Worm (Caenorhabditis elegans) whole organism, L4 larva: ENCODE data around the gene aex-4.

Experiments
- F10B5.3 ChIP-seq: sonication (generic microtip); optimal IDR thresholded peaks from 2 replicates; lab custom pipeline; 2016; ENCODE audit warnings: mild to moderate bottlenecking, missing genetic modification characterization, missing compliant biosample characterization
- F26F4.8 ChIP-seq: fragments of 200-800 bp; sonication (Bioruptor generic); conservative IDR thresholded peaks from 2 replicates; pipeline ENCODE4 v1.3.6; 2022; ENCODE audit warnings: missing genetic modification characterization, missing compliant biosample characterization
- F37D6.2 ChIP-seq: sonication (generic microtip); optimal IDR thresholded peaks from 2 replicates; lab custom pipeline; 2016; ENCODE audit warnings: mild to moderate bottlenecking, missing genetic modification characterization, missing compliant biosample characterization
- F44E2.7 ChIP-seq: fragments of 200-800 bp; sonication (Bioruptor generic); IDR thresholded peaks from 2 replicates; pipeline ENCODE4 v2.1.2; 2022; ENCODE audit warnings: missing genetic modification characterization, missing compliant biosample characterization
- Y5F2A.4 ChIP-seq: fragments of 200-800 bp; sonication (Bioruptor generic); optimal IDR thresholded peaks from 2 replicates; lab custom pipeline; 2018; ENCODE audit warnings: mild to moderate bottlenecking, missing genetic modification characterization, missing compliant biosample characterization
- Y75B8A.6 ChIP-seq: fragments of 200-800 bp; sonication (Bioruptor generic); IDR thresholded peaks from 2 replicates; pipeline ENCODE4 v1.3.6; 2022; ENCODE audit warnings: missing genetic modification reagents, missing genetic modification characterization, missing compliant biosample characterization
- aha-1 ChIP-seq: fragments of 150-350 bp; peaks from one replicate; lab custom pipeline; 2014; ENCODE audit warnings: missing biosample characterization, missing genetic modification characterization
- attf-4 ChIP-seq: sonication (generic microtip); optimal IDR thresholded peaks from 3 replicates; lab custom pipeline; 2017; ENCODE audit warnings: missing biosample characterization, missing genetic modification characterization
- ceh-20 ChIP-seq: fragments of 200-800 bp; sonication (Bioruptor generic); IDR thresholded peaks from 2 replicates; pipeline ENCODE4 v1.3.6; 2022; ENCODE audit warnings: missing genetic modification reagents, missing genetic modification characterization, missing compliant biosample characterization
- ceh-32 ChIP-seq: sonication (generic microtip); optimal IDR thresholded peaks from 2 replicates; lab custom pipeline; 2016; ENCODE audit warnings: mild to moderate bottlenecking, missing genetic modification characterization, missing compliant biosample characterization; ENCODE audit not compliant: poor library complexity
- ceh-44 ChIP-seq: fragments of 200-800 bp; sonication (Bioruptor generic); IDR thresholded peaks from 2 replicates; pipeline ENCODE4 v1.3.6; 2022; ENCODE audit warnings: missing genetic modification reagents, missing genetic modification characterization, missing compliant biosample characterization
- ctbp-1 ChIP-seq: fragments of 200-800 bp; sonication (Bioruptor generic); IDR thresholded peaks from 2 replicates; pipeline ENCODE4 v1.3.6; 2022; ENCODE audit warnings: missing genetic modification reagents, missing genetic modification characterization, missing compliant biosample characterization
- daf-16 ChIP-seq, 3 experiments: sonication (generic microtip); optimal IDR thresholded peaks; 2 replicates each; lab custom pipeline; 2016 to 2017; ENCODE audit warnings: missing genetic modification characterization in 3 of 3, missing genetic modification reagents in 3 of 3, mild to moderate bottlenecking in 2 of 3, missing compliant biosample characterization in 2 of 3, missing biosample characterization in 1 of 3, moderate library complexity in 1 of 3
- dmd-6 ChIP-seq: fragments of 200-800 bp; sonication (Bioruptor generic); IDR thresholded peaks from 2 replicates; pipeline ENCODE4 v1.3.6; 2022; ENCODE audit warnings: missing genetic modification reagents, missing genetic modification characterization, missing compliant biosample characterization
- dmd-8 ChIP-seq: fragments of 200-800 bp; sonication (Bioruptor generic); IDR thresholded peaks from 2 replicates; pipeline ENCODE4 v1.3.6; 2022; ENCODE audit warnings: missing genetic modification characterization, missing compliant biosample characterization
- fos-1 ChIP-seq: fragments of 150-350 bp; optimal IDR thresholded peaks from 2 replicates; lab custom pipeline; 2014; ENCODE audit warnings: missing biosample characterization, missing genetic modification characterization
- hif-1 ChIP-seq, 2 experiments: sonication (generic microtip); optimal IDR thresholded peaks; 2 replicates each; lab custom pipeline; 2016 to 2017; ENCODE audit warnings: missing compliant biosample characterization in 2 of 2, missing genetic modification characterization in 2 of 2, missing genetic modification reagents in 2 of 2, missing genotype in 2 of 2, mild to moderate bottlenecking in 1 of 2
- hlh-11 ChIP-seq: fragments of 200-800 bp; sonication (Bioruptor generic); optimal IDR thresholded peaks from 2 replicates; lab custom pipeline; 2018; ENCODE audit warnings: mild to moderate bottlenecking, missing genetic modification characterization, missing compliant biosample characterization
- hlh-30 ChIP-seq: sonication (generic microtip); optimal IDR thresholded peaks from 2 replicates; lab custom pipeline; 2017; ENCODE audit warnings: antibody characterized with exemption, mild to moderate bottlenecking, missing genetic modification characterization, missing compliant biosample characterization; ENCODE audit not compliant: insufficient read depth
- hmg-1.1 ChIP-seq: fragments of 200-800 bp; sonication (Bioruptor generic); IDR thresholded peaks from 2 replicates; pipeline ENCODE4 v1.3.6; 2022; ENCODE audit warnings: missing genetic modification reagents, missing genetic modification characterization, missing compliant biosample characterization
- lim-7 ChIP-seq: fragments of 200-800 bp; sonication (Bioruptor generic); IDR thresholded peaks from 2 replicates; pipeline ENCODE4 v1.3.6; 2022; ENCODE audit warnings: missing genetic modification characterization, missing compliant biosample characterization
- lin-13 ChIP-seq: fragments of 150-350 bp; optimal IDR thresholded peaks from 2 replicates; lab custom pipeline; 2014; ENCODE audit warnings: missing biosample characterization, missing genetic modification reagents, missing genetic modification characterization
- lin-15B ChIP-seq: fragments of 150-350 bp; sonication (generic microtip); optimal IDR thresholded peaks from 3 replicates; lab custom pipeline; 2014; ENCODE audit warnings: missing biosample characterization, missing genetic modification characterization
- lin-38 ChIP-seq: fragments of 200-800 bp; sonication (Bioruptor generic); IDR thresholded peaks from 2 replicates; pipeline ENCODE4 v1.3.6; 2022; ENCODE audit warnings: missing genetic modification reagents, missing genetic modification characterization, missing compliant biosample characterization
- lir-3 ChIP-seq: sonication (generic microtip); optimal IDR thresholded peaks from 2 replicates; lab custom pipeline; 2016; ENCODE audit warnings: mild to moderate bottlenecking, missing genetic modification characterization, missing compliant biosample characterization
- lsy-2 ChIP-seq, 2 experiments: fragments of 150-350 bp in 1 of 2; sonication (generic microtip) in 1 of 2; optimal IDR thresholded peaks; 2 replicates each; lab custom pipeline; 2014 to 2017; ENCODE audit warnings: missing biosample characterization in 2 of 2, missing genetic modification characterization in 2 of 2
- madf-9 ChIP-seq: fragments of 200-800 bp; sonication (Bioruptor generic); conservative IDR thresholded peaks from 2 replicates; pipeline ENCODE4 v1.3.6; 2022; ENCODE audit warnings: missing genetic modification reagents, missing genetic modification characterization, missing compliant biosample characterization
- mdl-1 ChIP-seq, 2 experiments: fragments of 150-350 bp in 1 of 2; sonication (generic microtip) in 1 of 2; optimal IDR thresholded peaks; 2 replicates each; lab custom pipeline; 2014 to 2017; ENCODE audit warnings: missing biosample characterization in 2 of 2, missing genetic modification characterization in 2 of 2
- mdt-29 ChIP-seq: fragments of 200-800 bp; sonication (Bioruptor generic); IDR thresholded peaks from 2 replicates; pipeline ENCODE4 v1.3.6; 2022; ENCODE audit warnings: missing genetic modification reagents, missing genetic modification characterization, missing compliant biosample characterization
- mes-2 ChIP-seq: sonication (generic microtip); optimal IDR thresholded peaks from 2 replicates; lab custom pipeline; 2016; ENCODE audit warnings: missing genotype, mild to moderate bottlenecking, missing genetic modification characterization, missing compliant biosample characterization; ENCODE audit not compliant: poor library complexity, severe bottlenecking
- nhr-25 ChIP-seq: sonication (generic microtip); optimal IDR thresholded peaks from 2 replicates; lab custom pipeline; 2017; ENCODE audit warnings: missing genetic modification characterization, mild to moderate bottlenecking, missing compliant biosample characterization, antibody characterized with exemption, moderate library complexity, borderline replicate concordance; ENCODE audit not compliant: insufficient read depth
- nhr-28 ChIP-seq: fragments of 150-350 bp; optimal IDR thresholded peaks from 2 replicates; lab custom pipeline; 2014; ENCODE audit warnings: missing biosample characterization, missing genetic modification characterization
- nhr-42 ChIP-seq: fragments of 200-800 bp; sonication (Bioruptor generic); IDR thresholded peaks from 2 replicates; pipeline ENCODE4 v1.3.6; 2022; ENCODE audit warnings: missing genetic modification characterization, missing compliant biosample characterization
- php-3 ChIP-seq: fragments of 200-800 bp; sonication (Bioruptor generic); IDR thresholded peaks from 2 replicates; pipeline ENCODE4 v1.3.6; 2022; ENCODE audit warnings: missing genetic modification reagents, missing genetic modification characterization, missing compliant biosample characterization
- rbr-2 ChIP-seq: sonication (generic microtip); optimal IDR thresholded peaks from 2 replicates; lab custom pipeline; 2016; ENCODE audit warnings: missing genotype, missing genetic modification characterization, missing compliant biosample characterization
- saeg-2 ChIP-seq: fragments of 200-800 bp; sonication (Bioruptor generic); IDR thresholded peaks from 2 replicates; pipeline ENCODE4 v1.3.6; 2022; ENCODE audit warnings: missing genetic modification reagents, missing genetic modification characterization, missing compliant biosample characterization
- set-16 ChIP-seq: fragments of 200-800 bp; sonication (Bioruptor generic); IDR thresholded peaks from 2 replicates; pipeline ENCODE4 v1.3.6; 2022; ENCODE audit warnings: missing genetic modification reagents, missing genetic modification characterization, missing compliant biosample characterization
- snpc-1.2 ChIP-seq: fragments of 200-800 bp; sonication (Bioruptor generic); IDR thresholded peaks from 2 replicates; pipeline ENCODE4 v1.3.6; 2022; ENCODE audit warnings: missing genetic modification reagents, missing genetic modification characterization, missing compliant biosample characterization
- spr-1 ChIP-seq: sonication (generic microtip); optimal IDR thresholded peaks from 2 replicates; lab custom pipeline; 2016; ENCODE audit warnings: mild to moderate bottlenecking, missing genetic modification characterization, missing compliant biosample characterization
- tra-1 ChIP-seq: fragments of 200-800 bp; sonication (Bioruptor generic); IDR thresholded peaks from 2 replicates; pipeline ENCODE4 v1.3.6; 2022; ENCODE audit warnings: missing genetic modification reagents, missing genetic modification characterization, missing compliant biosample characterization
- unc-130 ChIP-seq: sonication (generic microtip); optimal IDR thresholded peaks from 2 replicates; lab custom pipeline; 2016; ENCODE audit warnings: missing genetic modification reagents, missing genetic modification characterization, missing compliant biosample characterization
- unc-62 ChIP-seq, 3 experiments: fragments of 150-350 bp in 1 of 3; sonication (generic microtip); optimal IDR thresholded peaks in 2 of 3; peaks in 1 of 3; 1 replicate in 1 of 3; 2 replicates in 2 of 3; lab custom pipeline; 2014 to 2017; ENCODE audit warnings: missing biosample characterization in 3 of 3, missing genetic modification characterization in 3 of 3, missing genetic modification reagents in 3 of 3, missing genotype in 1 of 3
- vab-7 ChIP-seq: fragments of 200-800 bp; sonication (Bioruptor generic); IDR thresholded peaks from 2 replicates; pipeline ENCODE4 v1.3.6; 2022; ENCODE audit warnings: missing genetic modification reagents, missing genetic modification characterization, missing compliant biosample characterization
- zag-1 ChIP-seq: fragments of 150-350 bp; optimal IDR thresholded peaks from 2 replicates; lab custom pipeline; 2014; ENCODE audit warnings: missing biosample characterization, missing genetic modification characterization
- zfp-2 ChIP-seq: sonication (generic microtip); optimal IDR thresholded peaks from 2 replicates; lab custom pipeline; 2016; ENCODE audit warnings: mild to moderate bottlenecking, missing genetic modification characterization, missing compliant biosample characterization
- zfp-3 ChIP-seq: fragments of 200-800 bp; sonication (Bioruptor generic); conservative IDR thresholded peaks from 2 replicates; pipeline ENCODE4 v1.3.6; 2022; ENCODE audit warnings: missing genetic modification reagents, missing genetic modification characterization, missing compliant biosample characterization
- ztf-7 ChIP-seq: fragments of 150-350 bp; optimal IDR thresholded peaks from 2 replicates; lab custom pipeline; 2014; ENCODE audit warnings: missing biosample characterization, missing genetic modification characterization

Gene aex-4

ce11 chrX:3693138-3693537, 35.9 kb upstream of the aex-4 start, which contains the start of gene C02F12.8:
C02F12.8 (minus strand) TSS chrX:3693238.
- TF ChIP-seq F10B5.3 (tag; lab: Kevin White, UChicago) = no peak
- TF ChIP-seq unc-130 (GFP tag; lab: Kevin White, UChicago) = no peak
- TF ChIP-seq hlh-30 = no peak
- TF ChIP-seq zfp-2 (tag; lab: Kevin White, UChicago) = no peak
- no peak for TF ChIP-seq saeg-2 (GFP tag; lab: Robert Waterston, UW)
- TF ChIP-seq fos-1 (tag; lab: Kevin White, UChicago) = no peak

ce11 chrX:3694172-3694571, 34.9 kb upstream of the aex-4 start:
- TF ChIP-seq mdt-29 (GFP tag; lab: Robert Waterston, UW) (0 out of 2 replicates have a peak, but pooled peaks have one; percentile 37), set-16 (GFP tag; lab: Robert Waterston, UW) (peak; percentile 48; the same call in 1 of the 2 replicates), hif-1 (tag; optimal IDR thresholded peaks at IDR 0.05; lab: Kevin White, UChicago) (peak in 1 of 2 experiments; percentile 64), hlh-30 (peak; percentile 78), ceh-20 (GFP tag; lab: Robert Waterston, UW) (0 out of 2 replicates have a peak, but pooled peaks have one; percentile 33), Y5F2A.4 (GFP tag; lab: Kevin White, UChicago) (no peak), rbr-2 (tag; lab: Kevin White, UChicago) (peak; percentile 79), nhr-28 (tag; lab: Kevin White, UChicago) (peak; percentile 11), ceh-32 (tag; lab: Kevin White, UChicago) (no peak), lin-15B (no peak), F37D6.2 (tag; lab: Kevin White, UChicago) (peak; percentile 54), ctbp-1 (GFP tag; lab: Robert Waterston, UW) (peak; percentile 77), tra-1 (GFP tag; lab: Robert Waterston, UW) (no peak), dmd-8 (0 out of 2 replicates have a peak, but pooled peaks have one; percentile 50), F44E2.7 (no peak), mdl-1 (tag; optimal IDR thresholded peaks at IDR 0.05; lab: Kevin White, UChicago) (peak in 1 of 2 experiments; percentile 83), snpc-1.2 (GFP tag; lab: Robert Waterston, UW) (no peak), lin-13 (GFP tag; lab: Kevin White, UChicago) (no peak), lir-3 (tag; lab: Kevin White, UChicago) (no peak), nhr-42 (GFP tag; lab: Robert Waterston, UW) (no peak), lin-38 (GFP tag; lab: Robert Waterston, UW) (no peak), spr-1 (tag; lab: Kevin White, UChicago) (no peak), F26F4.8 (no peak), lsy-2 (tag; optimal IDR thresholded peaks at IDR 0.05; lab: Kevin White, UChicago) (peak; percentile 49 to 58), vab-7 (GFP tag; lab: Robert Waterston, UW) (peak; percentile 58; the same call in 1 of the 2 replicates), ceh-44 (GFP tag; lab: Robert Waterston, UW) (no peak), mes-2 (tag; lab: Kevin White, UChicago) (peak; percentile 65), zag-1 (tag; lab: Kevin White, UChicago) (no peak), aha-1 (tag; lab: Kevin White, UChicago) (peak; percentile 99), Y75B8A.6 (GFP tag; lab: Robert Waterston, UW) (no peak), dmd-6 (GFP tag; lab: Robert Waterston, UW) (peak; percentile 58), hlh-11 (peak; percentile 49), unc-62 (GFP tag; optimal IDR thresholded peaks at IDR 0.05 in 1 of 2; lab: Kevin White, UChicago) (no peak), unc-62 (tag; optimal IDR thresholded peaks at IDR 0.05; lab: Kevin White, UChicago) (no peak), php-3 (no peak), lim-7 (GFP tag; lab: Robert Waterston, UW) (0 out of 2 replicates have a peak, but pooled peaks have one; percentile 7), attf-4 (tag; lab: Kevin White, UChicago) (no peak), nhr-25 (tag; lab: Kevin White, UChicago) (no peak), daf-16 (GFP tag; optimal IDR thresholded peaks at IDR 0.05; lab: Kevin White, UChicago) (peak in 1 of 2 experiments; percentile 69), daf-16 (tag; optimal IDR thresholded peaks at IDR 0.05; lab: Kevin White, UChicago) (no peak), ztf-7 (tag; lab: Kevin White, UChicago) (no peak), hmg-1.1 (GFP tag; lab: Robert Waterston, UW) (peak; percentile 83), madf-9 (GFP tag; lab: Robert Waterston, UW) (0 out of 2 replicates have a peak, but pooled peaks have one; percentile 17), zfp-3 (GFP tag; lab: Robert Waterston, UW) (0 out of 2 replicates have a peak, but pooled peaks have one; percentile 58)
